Fruit fly (Drosophila melanogaster) whole organism, pupa: ENCODE results near the gene r.

Experiments used
- CG10348 ChIP-seq: fragments of 200-800 bp; sonication (Bioruptor generic); IDR thresholded peaks from 2 replicates; pipeline ENCODE4 v1.3.6; 2022; ENCODE audit warnings: missing biosample characterization, missing genetic modification characterization
- CG12605 ChIP-seq: fragments of 200-800 bp; sonication (Bioruptor generic); IDR thresholded peaks from 2 replicates; pipeline ENCODE4 v1.3.6; 2022; ENCODE audit warnings: missing biosample characterization, missing genetic modification characterization
- CG13204 ChIP-seq: fragments of 200-800 bp; sonication (Bioruptor generic); optimal IDR thresholded peaks from 2 replicates; lab custom pipeline; 2018; ENCODE audit warnings: missing biosample characterization, mild to moderate bottlenecking, missing genetic modification characterization, moderate library complexity
- CG14655 ChIP-seq: fragments of 200-800 bp; sonication (Bioruptor generic); optimal IDR thresholded peaks from 3 replicates; lab custom pipeline; 2017; ENCODE audit warnings: mild to moderate bottlenecking, missing biosample characterization, missing genetic modification reagents, missing genetic modification characterization
- rn ChIP-seq: fragments of 200-800 bp; sonication (Bioruptor generic); IDR thresholded peaks from 2 replicates; pipeline ENCODE4 v1.3.6; 2022; ENCODE audit warnings: missing biosample characterization, missing genetic modification characterization

- TF ChIP-seq rn (GFP tag; lab: Robert Waterston, UW) (no peak), CG14655 (GFP tag; lab: Kevin White, UChicago) (no peak), CG10348 (no peak), CG12605 (GFP tag; lab: Robert Waterston, UW) (no peak), CG13204 (GFP tag; lab: Kevin White, UChicago) (no peak)
These were observed 4.1 kb upstream of the r start, which contains the start of the genes CG32573 and CG42512 for dm6 chrX:16651098-16651497.
